Fruit fly (Drosophila melanogaster) whole organism, wandering third instar larva: ENCODE results near the gene CG32302.

Source experiments
- Abd-B ChIP-seq: fragments of >200 bp; optimal IDR thresholded peaks from 2 replicates; lab custom pipeline; 2017; ENCODE audit warnings: missing biosample characterization, missing genetic modification characterization
- CG32264 ChIP-seq: fragments of 200-800 bp; sonication (Bioruptor generic); optimal IDR thresholded peaks from 2 replicates; lab custom pipeline; 2016; ENCODE audit warnings: missing biosample characterization, missing genetic modification characterization
- CG9705 ChIP-seq: fragments of 200-800 bp; sonication (Bioruptor generic); optimal IDR thresholded peaks from 2 replicates; lab custom pipeline; 2018; ENCODE audit warnings: missing biosample characterization, mild to moderate bottlenecking, missing genetic modification characterization
- CrebA ChIP-seq: fragments of 200-800 bp; sonication (Bioruptor generic); optimal IDR thresholded peaks from 2 replicates; lab custom pipeline; 2016; ENCODE audit warnings: missing biosample characterization, mild to moderate bottlenecking, missing genetic modification characterization, borderline replicate concordance
- Dif ChIP-seq: fragments of 200-275, 200-300 bp; sonication (Bioruptor generic); optimal IDR thresholded peaks from 2 replicates; lab custom pipeline; 2018; ENCODE audit warnings: missing biosample characterization, missing genetic modification characterization; ENCODE audit not compliant: partially characterized antibody
- GATAd ChIP-seq: sonication (Bioruptor generic); optimal IDR thresholded peaks from 2 replicates; lab custom pipeline; 2016; ENCODE audit warnings: missing biosample characterization, missing genetic modification characterization
- HLH106 ChIP-seq: fragments of 200-800 bp; optimal IDR thresholded peaks from 3 replicates; lab custom pipeline; 2019; ENCODE audit warnings: missing biosample characterization, mild to moderate bottlenecking, missing genetic modification characterization, moderate library complexity
- Hnf4 ChIP-seq: fragments of 200-800 bp; sonication (Bioruptor generic); optimal IDR thresholded peaks from 2 replicates; lab custom pipeline; 2016; ENCODE audit warnings: missing biosample characterization, mild to moderate bottlenecking, missing genetic modification characterization
- Hr78 ChIP-seq: fragments of >200 bp; optimal IDR thresholded peaks from 2 replicates; lab custom pipeline; 2017; ENCODE audit warnings: missing biosample characterization, missing genetic modification characterization
- Hr83 ChIP-seq: fragments of 200-300 bp; sonication (Bioruptor generic); optimal IDR thresholded peaks from 2 replicates; lab custom pipeline; 2016; ENCODE audit warnings: missing biosample characterization, mild to moderate bottlenecking, missing genetic modification characterization, moderate library complexity; ENCODE audit not compliant: poor library complexity, severe bottlenecking
- Jra ChIP-seq: sonication (Bioruptor generic); optimal IDR thresholded peaks from 2 replicates; lab custom pipeline; 2016; ENCODE audit warnings: missing biosample characterization, missing genetic modification characterization
- Mio ChIP-seq: sonication (Bioruptor generic); optimal IDR thresholded peaks from 2 replicates; lab custom pipeline; 2016; ENCODE audit warnings: missing biosample characterization, missing genetic modification characterization
- Myc ChIP-seq: fragments of >200 bp; optimal IDR thresholded peaks from 2 replicates; lab custom pipeline; 2017
- N ChIP-seq: fragments of >200 bp; optimal IDR thresholded peaks from 2 replicates; lab custom pipeline; 2018; ENCODE audit warnings: missing biosample characterization, missing external identifiers, missing genetic modification characterization
- OdsH ChIP-seq: fragments of 200-800 bp; sonication (Bioruptor generic); optimal IDR thresholded peaks from 2 replicates; lab custom pipeline; 2016; ENCODE audit warnings: missing biosample characterization, mild to moderate bottlenecking, missing genetic modification characterization
- Rel ChIP-seq, 2 experiments: fragments of 200-800 bp; sonication (Bioruptor generic) in 1 of 2; optimal IDR thresholded peaks; 2 replicates in 1 of 2; 3 replicates in 1 of 2; lab custom pipeline; 2016 to 2019; ENCODE audit warnings: mild to moderate bottlenecking in 2 of 2, missing biosample characterization in 2 of 2, missing genetic modification characterization in 2 of 2, moderate library complexity in 1 of 2
- Sp1 ChIP-seq: fragments of 200-800 bp; sonication (Bioruptor generic); optimal IDR thresholded peaks from 3 replicates; lab custom pipeline; 2019; ENCODE audit warnings: missing biosample characterization, mild to moderate bottlenecking, missing genetic modification characterization, moderate library complexity
- Vsx2 ChIP-seq: fragments of 200-300, 225-300 bp; sonication (Bioruptor generic); optimal IDR thresholded peaks from 2 replicates; lab custom pipeline; 2018; ENCODE audit warnings: missing biosample characterization, missing genetic modification characterization; ENCODE audit not compliant: partially characterized antibody
- br ChIP-seq: fragments of 200-800 bp; sonication (Bioruptor generic); optimal IDR thresholded peaks from 2 replicates; lab custom pipeline; 2016; ENCODE audit warnings: missing biosample characterization, missing genetic modification characterization
- brk ChIP-seq: fragments of 200-800 bp; sonication (Bioruptor generic); optimal IDR thresholded peaks from 2 replicates; lab custom pipeline; 2016; ENCODE audit warnings: missing biosample characterization, mild to moderate bottlenecking, missing genetic modification characterization
- dl ChIP-seq, 2 experiments: fragments of 175-275, 200-275 bp in 1 of 2; fragments of 200-275 bp in 1 of 2; sonication (Bioruptor generic); optimal IDR thresholded peaks; lab custom pipeline; 2018; ENCODE audit warnings: mild to moderate bottlenecking in 2 of 2, missing biosample characterization in 2 of 2, missing genetic modification characterization in 2 of 2, moderate library complexity in 2 of 2; ENCODE audit not compliant: partially characterized antibody in 2 of 2, insufficient read depth in 1 of 2
- dmrt93B ChIP-seq: fragments of 200-800 bp; sonication (Bioruptor generic); optimal IDR thresholded peaks from 2 replicates; lab custom pipeline; 2018; ENCODE audit warnings: missing biosample characterization, mild to moderate bottlenecking, missing genetic modification characterization
- dsf ChIP-seq: sonication (Bioruptor generic); optimal IDR thresholded peaks from 2 replicates; lab custom pipeline; 2016; ENCODE audit warnings: missing biosample characterization, missing genetic modification characterization, borderline replicate concordance
- ey ChIP-seq: fragments of 200-800 bp; sonication (Bioruptor generic); optimal IDR thresholded peaks from 2 replicates; lab custom pipeline; 2016; ENCODE audit warnings: missing biosample characterization, missing genetic modification characterization
- foxo ChIP-seq, 2 experiments: fragments of 200-800 bp; sonication (Bioruptor generic); optimal IDR thresholded peaks; 2 replicates in 1 of 2; 3 replicates in 1 of 2; lab custom pipeline; 2016 to 2017; ENCODE audit warnings: missing biosample characterization in 2 of 2, missing genetic modification characterization in 2 of 2
- fru ChIP-seq: fragments of 200-800 bp; sonication (Bioruptor generic); optimal IDR thresholded peaks from 3 replicates; lab custom pipeline; 2016; ENCODE audit warnings: missing biosample characterization, mild to moderate bottlenecking, missing genetic modification characterization
- h ChIP-seq: fragments of 200-800 bp; sonication (Bioruptor generic); optimal IDR thresholded peaks from 3 replicates; lab custom pipeline; 2016; ENCODE audit warnings: missing biosample characterization, mild to moderate bottlenecking, missing genetic modification characterization
- jim ChIP-seq: fragments of 175-275, 200-325 bp; sonication (Bioruptor generic); optimal IDR thresholded peaks from 2 replicates; lab custom pipeline; 2016; ENCODE audit warnings: missing biosample characterization, mild to moderate bottlenecking, missing genetic modification characterization
- lola ChIP-seq: fragments of >200 bp; optimal IDR thresholded peaks from 2 replicates; lab custom pipeline; 2017; ENCODE audit warnings: missing biosample characterization, missing genetic modification characterization
- pan ChIP-seq: fragments of >200 bp; optimal IDR thresholded peaks from 2 replicates; lab custom pipeline; 2017
- psq ChIP-seq: fragments of 200-800 bp; sonication (Bioruptor generic); optimal IDR thresholded peaks from 3 replicates; lab custom pipeline; 2017; ENCODE audit warnings: missing biosample characterization, mild to moderate bottlenecking, missing genetic modification characterization, moderate library complexity
- rgr ChIP-seq: fragments of 200-800 bp; sonication (Bioruptor generic); optimal IDR thresholded peaks from 3 replicates; lab custom pipeline; 2016; ENCODE audit warnings: missing biosample characterization, mild to moderate bottlenecking, missing genetic modification characterization
- sage ChIP-seq: fragments of 200-800 bp; sonication (Bioruptor generic); optimal IDR thresholded peaks from 2 replicates; lab custom pipeline; 2016; ENCODE audit warnings: missing biosample characterization, mild to moderate bottlenecking, missing genetic modification characterization
- sv ChIP-seq: fragments of 200-800 bp; sonication (Bioruptor generic); optimal IDR thresholded peaks from 3 replicates; lab custom pipeline; 2016; ENCODE audit warnings: missing biosample characterization, missing genetic modification characterization
- tai ChIP-seq: sonication (Bioruptor generic); optimal IDR thresholded peaks from 2 replicates; lab custom pipeline; 2016; ENCODE audit warnings: missing biosample characterization, missing genetic modification characterization
- usp ChIP-seq: fragments of >200 bp; optimal IDR thresholded peaks from 2 replicates; lab custom pipeline; 2017; ENCODE audit warnings: missing biosample characterization, missing genetic modification characterization
- woc ChIP-seq: sonication (Bioruptor generic); optimal IDR thresholded peaks from 2 replicates; lab custom pipeline; 2016; ENCODE audit warnings: missing biosample characterization, mild to moderate bottlenecking, missing genetic modification characterization

The CG32302 gene

dm6 chr3L:2257412-2257862, 11.2 kb upstream of the CG32302 start, which contains the start of the genes CG1275 and Elp5:
CG1275 (minus strand) TSS chr3L:2257423.
Elp5 (plus strand) TSS chr3L:2257456.
- TF ChIP-seq dsf (GFP tag; lab: Kevin White, UChicago) (no peak), fru (peak; percentile 97), rgr (GFP tag; lab: Kevin White, UChicago) (peak; percentile 99), Myc (peak; percentile 31), dl (GFP tag; optimal IDR thresholded peaks at IDR 0.05; lab: Kevin White, UChicago; ENCODE audit: insufficient read depth in 1 of 2, partially characterized antibody in 2 of 2) (no peak), Vsx2 (GFP tag; lab: Kevin White, UChicago) (no peak), Rel (GFP tag; optimal IDR thresholded peaks at IDR 0.05; lab: Kevin White, UChicago) (peak; percentile 95), Rel (tag; optimal IDR thresholded peaks at IDR 0.05; lab: Kevin White, UChicago) (peak; percentile 94), h (GFP tag; lab: Kevin White, UChicago) (peak; percentile 100), sage (GFP tag; lab: Kevin White, UChicago) (peak; percentile 94), Abd-B (GFP tag; lab: Kevin White, UChicago) (no peak), OdsH (GFP tag; lab: Kevin White, UChicago) (peak; percentile 97), CG32264 (GFP tag; lab: Kevin White, UChicago) (peak; percentile 96), psq (GFP tag; lab: Kevin White, UChicago) (peak; percentile 95), brk (GFP tag; lab: Kevin White, UChicago) (no peak), HLH106 (tag; lab: Kevin White, UChicago) (peak; percentile 99), ey (GFP tag; lab: Kevin White, UChicago) (peak; percentile 98), Hr83 (GFP tag; lab: Kevin White, UChicago) (peak; percentile 98), GATAd (GFP tag; lab: Kevin White, UChicago) (peak; percentile 95), dmrt93B (GFP tag; lab: Kevin White, UChicago) (peak; percentile 95), lola (GFP tag; lab: Kevin White, UChicago) (no peak), usp (GFP tag; lab: Kevin White, UChicago) (no peak), tai (no peak), Mio (GFP tag; lab: Kevin White, UChicago) (peak; percentile 91), CG9705 (peak; percentile 97), foxo (GFP tag; optimal IDR thresholded peaks at IDR 0.05; lab: Kevin White, UChicago) (peak; percentile 91 to 98), Sp1 (GFP tag; lab: Kevin White, UChicago) (peak; percentile 98), woc (GFP tag; lab: Kevin White, UChicago) (peak; percentile 95), br (peak; percentile 99), sv (GFP tag; lab: Kevin White, UChicago) (peak; percentile 96), CrebA (GFP tag; lab: Kevin White, UChicago) (no peak), Dif (no peak), jim (peak; percentile 85), Jra (GFP tag; lab: Kevin White, UChicago) (peak; percentile 97), Hnf4 (peak; percentile 98)

DNA sequence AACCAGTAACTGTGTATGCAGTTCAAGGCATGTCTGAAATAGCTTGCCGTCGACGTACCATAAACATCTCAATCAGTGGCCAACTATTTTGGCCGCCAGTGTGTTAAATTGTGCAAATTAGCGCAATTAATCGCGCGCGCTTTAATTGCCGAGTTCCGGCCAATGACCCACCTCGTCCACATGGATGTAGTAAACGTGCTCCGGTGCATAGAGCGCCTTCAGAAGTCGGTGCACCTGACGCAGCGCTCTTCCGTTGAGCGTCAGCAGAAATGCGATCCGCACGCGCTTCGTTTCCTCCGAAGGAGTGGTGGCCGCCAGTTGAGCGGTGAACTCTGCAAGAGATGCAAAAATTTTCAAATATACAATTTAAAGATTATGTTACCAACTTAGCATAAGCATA, 7.3 kb upstream of the CG32302 start:
- no peak for TF ChIP-seq Vsx2 (GFP tag; lab: Kevin White, UChicago)
- TF ChIP-seq sage (GFP tag; lab: Kevin White, UChicago): no peak
- TF ChIP-seq Jra (GFP tag; lab: Kevin White, UChicago): no peak
- no peak for TF ChIP-seq Hr78 (GFP tag; lab: Kevin White, UChicago)
- no peak for TF ChIP-seq CG32264 (GFP tag; lab: Kevin White, UChicago)
- no peak for TF ChIP-seq woc (GFP tag; lab: Kevin White, UChicago)
- no peak for TF ChIP-seq Hnf4
- TF ChIP-seq pan (lab: Kevin White, UChicago): no peak
- TF ChIP-seq dl (GFP tag; optimal IDR thresholded peaks at IDR 0.05; lab: Kevin White, UChicago; ENCODE audit: insufficient read depth in 1 of 2, partially characterized antibody in 2 of 2): no peak
- TF ChIP-seq Myc: no peak
- TF ChIP-seq Dif: no peak
- no peak for TF ChIP-seq dmrt93B (GFP tag; lab: Kevin White, UChicago)
- no peak for TF ChIP-seq N (GFP tag; lab: Kevin White, UChicago)
- no peak for TF ChIP-seq brk (GFP tag; lab: Kevin White, UChicago)
- TF ChIP-seq CG9705: no peak
- no peak for TF ChIP-seq rgr (GFP tag; lab: Kevin White, UChicago)
- TF ChIP-seq GATAd (GFP tag; lab: Kevin White, UChicago): no peak
- no peak for TF ChIP-seq h (GFP tag; lab: Kevin White, UChicago)
- TF ChIP-seq, all 38 proteins: peak for 0
